Fruit fly (Drosophila melanogaster): ENCODE results near the gene Ilp2.
A peak's percentile ranks its signal among the peaks of the same experiment; 100 is the strongest.

The Ilp2 gene

dm6 chr3L:9847420-9847977 lies 48.0 kb downstream of the Ilp2 start (continued):
- TF ChIP-seq slbo (GFP tag; IDR thresholded peaks at IDR 0.05) (peak; percentile 76), Bteb2 (GFP tag; optimal IDR thresholded peaks at IDR 0.05) (peak; percentile 56), sisA (GFP tag; IDR thresholded peaks at IDR 0.05) (peak; percentile 35; the same call in 1 of the 2 replicates), tgo (GFP tag; IDR thresholded peaks at IDR 0.05) (peak; percentile 46; the same call in 2 of the 3 replicates), btn (GFP tag; optimal IDR thresholded peaks at IDR 0.05) (no peak), Dip2 (GFP tag; IDR thresholded peaks at IDR 0.05) (no peak), CG3281 (GFP tag; optimal IDR thresholded peaks at IDR 0.05) (peak; percentile 67), sqz (GFP tag; optimal IDR thresholded peaks at IDR 0.05) (peak; percentile 47), usp (GFP tag; optimal IDR thresholded peaks at IDR 0.05) (no peak), bigmax (GFP tag; optimal IDR thresholded peaks at IDR 0.05) (no peak), NK7.1 (GFP tag; optimal IDR thresholded peaks at IDR 0.05) (peak; percentile 29), Meics (GFP tag; optimal IDR thresholded peaks at IDR 0.05) (peak; percentile 69), gcm (GFP tag; optimal IDR thresholded peaks at IDR 0.05) (no peak), vnd (GFP tag; IDR thresholded peaks at IDR 0.05; ENCODE audit: partially characterized antibody) (no peak), CG7357 (GFP tag; IDR thresholded peaks at IDR 0.05) (no peak), TFAM (GFP tag; optimal IDR thresholded peaks at IDR 0.05) (no peak), Hr3 (GFP tag; optimal IDR thresholded peaks at IDR 0.05) (peak; percentile 10), salm (tag; optimal IDR thresholded peaks at IDR 0.05) (no peak), tx (GFP tag; optimal IDR thresholded peaks at IDR 0.05) (peak; percentile 8), CG17829 (tag; optimal IDR thresholded peaks at IDR 0.05) (peak; percentile 9), Dfd (GFP tag; optimal IDR thresholded peaks at IDR 0.05) (no peak), dimm (GFP tag; IDR thresholded peaks at IDR 0.05) (no peak), CG7987 (GFP tag; optimal IDR thresholded peaks at IDR 0.05) (peak; percentile 19), GATAe (GFP tag; conservative IDR thresholded peaks at IDR 0.05) (no peak), inv (GFP tag; IDR thresholded peaks at IDR 0.05; ENCODE audit: partially characterized antibody) (no peak), CG13296 (GFP tag; optimal IDR thresholded peaks at IDR 0.05) (peak; percentile 51), gem (tag; optimal IDR thresholded peaks at IDR 0.05) (peak; percentile 65), CG12071 (GFP tag; optimal IDR thresholded peaks at IDR 0.05) (peak; percentile 36), gce (GFP tag; IDR thresholded peaks at IDR 0.05) (0 out of 3 replicates have a peak, but pooled peaks have one; percentile 19), ftz-f1 (GFP tag; optimal IDR thresholded peaks at IDR 0.05) (no peak), grau (tag; optimal IDR thresholded peaks at IDR 0.05) (peak; percentile 65), CG17359 (tag; optimal IDR thresholded peaks at IDR 0.05) (peak; percentile 62), lab (GFP tag; optimal IDR thresholded peaks at IDR 0.05) (peak; percentile 76), Atf6 (GFP tag; IDR thresholded peaks at IDR 0.05) (peak; percentile 58; the same call in 1 of the 2 replicates), fd96Cb (tag; optimal IDR thresholded peaks at IDR 0.05) (peak; percentile 3), CG3995 (GFP tag; optimal IDR thresholded peaks at IDR 0.05) (peak; percentile 18), pan (optimal IDR thresholded peaks at IDR 0.05) (no peak), pan (GFP tag; optimal IDR thresholded peaks at IDR 0.05 in 1 of 2, IDR thresholded peaks at IDR 0.05 in 1 of 2) (peak in 1 of 2 experiments; percentile 68), zen (tag; optimal IDR thresholded peaks at IDR 0.05) (no peak), nerfin-1 (tag; optimal IDR thresholded peaks at IDR 0.05) (no peak), Asciz (GFP tag; optimal IDR thresholded peaks at IDR 0.05) (peak; percentile 15), gsb-n (tag; optimal IDR thresholded peaks at IDR 0.05) (no peak), Neu2 (GFP tag; optimal IDR thresholded peaks at IDR 0.05; ENCODE audit: borderline replicate concordance) (no peak), ap (GFP tag; IDR thresholded peaks at IDR 0.05) (no peak), CG11247 (GFP tag; IDR thresholded peaks at IDR 0.05) (peak; percentile 58), HLH4C (GFP tag; IDR thresholded peaks at IDR 0.05; ENCODE audit: partially characterized antibody) (no peak), CG33213 (GFP tag; optimal IDR thresholded peaks at IDR 0.05) (no peak), CG1832 (GFP tag; optimal IDR thresholded peaks at IDR 0.05) (no peak), Fer2 (tag; optimal IDR thresholded peaks at IDR 0.05) (no peak), h (optimal IDR thresholded peaks at IDR 0.05) (no peak), ems (GFP tag; optimal IDR thresholded peaks at IDR 0.05) (peak; percentile 37)
